Worm (Caenorhabditis elegans): ENCODE results near the gene C44B7.7.

Gene C44B7.7

ce11 chrII:6841102-6841501 lies 38.9 kb downstream of the C44B7.7 start (continued):
- TF ChIP-seq spr-1 (tag; optimal IDR thresholded peaks at IDR 0.05) (no peak), daf-19 (GFP tag; conservative IDR thresholded peaks at IDR 0.05) (no peak), nhr-76 (tag; optimal IDR thresholded peaks at IDR 0.05) (no peak), fkh-10 (GFP tag; optimal IDR thresholded peaks at IDR 0.05) (no peak)

DNA sequence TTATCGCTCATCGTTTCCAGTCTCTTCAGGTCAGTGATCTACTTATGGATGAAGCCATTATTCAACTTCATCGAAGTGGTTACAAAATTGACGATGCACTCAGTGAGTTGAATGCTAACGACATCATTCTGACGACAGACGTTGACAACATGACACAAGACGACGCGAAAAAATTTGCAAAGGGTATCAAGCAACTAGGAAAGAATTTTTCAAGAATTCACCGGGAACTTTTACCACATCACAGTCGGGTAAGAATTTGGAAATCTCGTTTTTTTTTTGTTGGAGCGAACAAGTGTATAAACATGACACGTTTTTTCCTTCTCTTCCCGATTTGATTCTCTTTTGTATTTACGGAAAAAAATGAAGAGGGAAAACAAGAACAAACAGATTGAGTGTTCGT lies 39.3 kb downstream of the C44B7.7 start:
- TF ChIP-seq unc-62 (GFP tag; optimal IDR thresholded peaks at IDR 0.05 in 1 of 2) (peak in 1 of 2 experiments; percentile 93), unc-62 (tag; optimal IDR thresholded peaks at IDR 0.05) (no peak), pqm-1 (tag; optimal IDR thresholded peaks at IDR 0.05) (no peak), pha-4 (GFP tag; IDR thresholded peaks at IDR 0.05) (no peak), pha-4 (tag; optimal IDR thresholded peaks at IDR 0.05) (peak; percentile 13)

DNA sequence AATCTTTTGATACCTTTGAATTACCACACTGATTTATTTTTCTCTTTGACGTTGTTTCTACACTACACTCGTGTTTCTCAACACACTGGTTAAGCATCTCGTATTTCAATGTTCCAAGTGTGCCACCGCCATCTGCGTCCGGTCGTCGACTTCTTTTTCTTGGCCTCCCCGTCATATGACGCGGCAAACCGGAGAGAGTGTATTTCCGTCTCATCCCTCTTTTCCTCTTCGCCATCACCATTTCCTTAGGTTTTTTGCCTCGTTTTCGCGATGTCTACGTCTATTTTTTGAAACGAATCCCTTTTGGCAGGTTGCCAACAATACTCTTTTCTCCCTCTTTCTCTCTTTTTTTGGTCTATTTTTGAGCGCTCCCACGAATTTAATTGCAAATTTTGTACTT lies 41.0 kb downstream of the C44B7.7 start:
- TF ChIP-seq zag-1 (tag; optimal IDR thresholded peaks at IDR 0.05) (no peak), attf-4 (tag; optimal IDR thresholded peaks at IDR 0.05) (no peak), nhr-11 (tag; optimal IDR thresholded peaks at IDR 0.05) (peak; percentile 40), ZK546.5 (tag; optimal IDR thresholded peaks at IDR 0.05) (no peak), ceh-20 (GFP tag; IDR thresholded peaks at IDR 0.05) (0 out of 2 replicates have a peak, but pooled peaks have one; percentile 9), lin-39 (tag; optimal IDR thresholded peaks at IDR 0.05) (no peak), T20F7.1 (GFP tag; optimal IDR thresholded peaks at IDR 0.05) (no peak), lim-7 (GFP tag; IDR thresholded peaks at IDR 0.05) (no peak), arid-1 (GFP tag; conservative IDR thresholded peaks at IDR 0.05) (no peak), ztf-11 (tag; optimal IDR thresholded peaks at IDR 0.05) (no peak), unc-39 (tag; optimal IDR thresholded peaks at IDR 0.05) (no peak), ces-1 (GFP tag; optimal IDR thresholded peaks at IDR 0.05) (no peak), Y105C5A.15 (GFP tag; IDR thresholded peaks at IDR 0.05) (no peak), Y75B8A.6 (GFP tag; IDR thresholded peaks at IDR 0.05) (no peak), set-16 (GFP tag; IDR thresholded peaks at IDR 0.05) (0 out of 2 replicates have a peak, but pooled peaks have one; percentile 3), lin-29 (GFP tag; IDR thresholded peaks at IDR 0.05) (no peak), mxl-2 (GFP tag; conservative IDR thresholded peaks at IDR 0.05) (no peak), dve-1 (tag; optimal IDR thresholded peaks at IDR 0.05; ENCODE audit: insufficient read depth) (peak; percentile 40), daf-19 (GFP tag; conservative IDR thresholded peaks at IDR 0.05) (no peak), egl-27 (tag; optimal IDR thresholded peaks at IDR 0.05) (peak; percentile 71), nhr-6 (tag; optimal IDR thresholded peaks at IDR 0.05) (no peak), tra-1 (GFP tag; IDR thresholded peaks at IDR 0.05) (0 out of 2 replicates have a peak, but pooled peaks have one; percentile 52), snpc-1.2 (GFP tag; IDR thresholded peaks at IDR 0.05) (no peak), ama-1 (optimal IDR thresholded peaks at IDR 0.05) (no peak), nhr-28 (tag; optimal IDR thresholded peaks at IDR 0.05) (peak; percentile 8), zip-2 (tag; optimal IDR thresholded peaks at IDR 0.05) (no peak), F37D6.2 (tag; optimal IDR thresholded peaks at IDR 0.05) (no peak), spr-3 (GFP tag; optimal IDR thresholded peaks at IDR 0.05) (no peak), nhr-48 (tag; optimal IDR thresholded peaks at IDR 0.05) (no peak), gei-8 (GFP tag; optimal IDR thresholded peaks at IDR 0.05) (no peak), lsy-2 (tag; optimal IDR thresholded peaks at IDR 0.05) (peak in 1 of 2 experiments; percentile 49), aha-1 (tag) (peak; percentile 99), vab-7 (GFP tag; IDR thresholded peaks at IDR 0.05) (no peak), hlh-30 (tag; optimal IDR thresholded peaks at IDR 0.05; ENCODE audit: insufficient read depth) (peak; percentile 81), Y5F2A.4 (GFP tag; optimal IDR thresholded peaks at IDR 0.05) (no peak), cey-2 (tag; optimal IDR thresholded peaks at IDR 0.05; ENCODE audit: borderline replicate concordance, insufficient read depth) (no peak), pqm-1 (tag; optimal IDR thresholded peaks at IDR 0.05) (no peak), dpl-1 (GFP tag; optimal IDR thresholded peaks at IDR 0.05) (no peak), nhr-77 (tag; optimal IDR thresholded peaks at IDR 0.05) (no peak), unc-62 (GFP tag; optimal IDR thresholded peaks at IDR 0.05 in 1 of 2) (peak in 1 of 2 experiments; percentile 48), unc-62 (tag; optimal IDR thresholded peaks at IDR 0.05) (no peak), duxl-1 (tag; optimal IDR thresholded peaks at IDR 0.05; ENCODE audit: poor library complexity) (no peak), madf-5 (GFP tag; IDR thresholded peaks at IDR 0.05) (no peak)
